Worm (Caenorhabditis elegans): ENCODE measurements around the gene C14B1.12.

- TF ChIP-seq lin-15B (tag; optimal IDR thresholded peaks at IDR 0.05) (no peak), hlh-11 (tag; optimal IDR thresholded peaks at IDR 0.05) (no peak), pqm-1 (tag; optimal IDR thresholded peaks at IDR 0.05) (no peak), dve-1 (tag; optimal IDR thresholded peaks at IDR 0.05; ENCODE audit: insufficient read depth) (no peak), cey-2 (tag; optimal IDR thresholded peaks at IDR 0.05; ENCODE audit: borderline replicate concordance, insufficient read depth) (no peak), pha-4 (GFP tag; IDR thresholded peaks at IDR 0.05) (no peak), pha-4 (tag; optimal IDR thresholded peaks at IDR 0.05) (no peak), nhr-102 (tag; optimal IDR thresholded peaks at IDR 0.05) (no peak), snpc-4 (tag; optimal IDR thresholded peaks at IDR 0.05) (no peak)
These were observed 11.5 kb upstream of the C14B1.12 start, which contains the start of gene F34D10.4 for ce11 chrIII:3736302-3736701.

All from whole organism, L4 larva.